Worm (Caenorhabditis elegans) whole organism, L2 larva: ENCODE measurements around the gene srh-63.

Experiments
- ZK546.5 ChIP-seq: sonication (generic microtip); optimal IDR thresholded peaks from 2 replicates; lab custom pipeline; 2017; ENCODE audit warnings: missing biosample characterization, missing genetic modification characterization
- alr-1 ChIP-seq: fragments of 150-350 bp; optimal IDR thresholded peaks from 2 replicates; lab custom pipeline; 2014; ENCODE audit warnings: missing biosample characterization, missing genetic modification characterization
- aly-2 ChIP-seq: fragments of 150-350 bp; optimal IDR thresholded peaks from 2 replicates; lab custom pipeline; 2014; ENCODE audit warnings: missing biosample characterization, missing genetic modification characterization
- ama-1 ChIP-seq: fragments of 150-350 bp; optimal IDR thresholded peaks from 2 replicates; lab custom pipeline; 2018; ENCODE audit warnings: inconsistent platforms
- blmp-1 ChIP-seq: sonication (generic microtip); optimal IDR thresholded peaks from 2 replicates; lab custom pipeline; 2017; ENCODE audit warnings: missing genetic modification characterization, mild to moderate bottlenecking, missing compliant biosample characterization, antibody characterized with exemption, moderate library complexity; ENCODE audit not compliant: insufficient read depth
- ceh-16 ChIP-seq: fragments of 150-350 bp; optimal IDR thresholded peaks from 2 replicates; lab custom pipeline; 2014; ENCODE audit warnings: missing biosample characterization, missing genetic modification characterization
- ceh-82 ChIP-seq: fragments of 150-350 bp; optimal IDR thresholded peaks from 2 replicates; lab custom pipeline; 2014; ENCODE audit warnings: missing biosample characterization, missing genetic modification characterization
- crh-2 ChIP-seq: sonication (generic microtip); optimal IDR thresholded peaks from 2 replicates; lab custom pipeline; 2017; ENCODE audit warnings: missing biosample characterization, missing genetic modification characterization
- dmd-4 ChIP-seq: sonication (generic microtip); optimal IDR thresholded peaks from 2 replicates; lab custom pipeline; 2017; ENCODE audit warnings: missing biosample characterization, missing genetic modification characterization
- egl-27 ChIP-seq: sonication (generic microtip); optimal IDR thresholded peaks from 3 replicates; lab custom pipeline; 2017; ENCODE audit warnings: missing biosample characterization, missing genetic modification reagents, missing genetic modification characterization
- elt-3 ChIP-seq: sonication (generic microtip); optimal IDR thresholded peaks from 2 replicates; lab custom pipeline; 2017; ENCODE audit warnings: missing biosample characterization, missing genetic modification characterization
- fos-1 ChIP-seq: fragments of 150-350 bp; optimal IDR thresholded peaks from 2 replicates; lab custom pipeline; 2014; ENCODE audit warnings: missing biosample characterization, missing genetic modification characterization
- lin-11 ChIP-seq: fragments of 150-350 bp; sonication (generic microtip); optimal IDR thresholded peaks from 2 replicates; lab custom pipeline; 2014; ENCODE audit warnings: missing biosample characterization, missing genetic modification characterization, inconsistent platforms, mixed read lengths
- lin-13 ChIP-seq: fragments of 150-350 bp; optimal IDR thresholded peaks from 2 replicates; lab custom pipeline; 2014; ENCODE audit warnings: missing biosample characterization, missing genetic modification reagents, missing genetic modification characterization
- lin-39 ChIP-seq: fragments of 150-350 bp; optimal IDR thresholded peaks from 2 replicates; lab custom pipeline; 2014; ENCODE audit warnings: missing biosample characterization, missing genetic modification reagents, missing genetic modification characterization
- lsy-2 ChIP-seq, 2 experiments: fragments of 150-350 bp in 1 of 2; sonication (generic microtip) in 1 of 2; optimal IDR thresholded peaks; 2 replicates each; lab custom pipeline; 2014 to 2017; ENCODE audit warnings: missing biosample characterization in 2 of 2, missing genetic modification characterization in 2 of 2
- nhr-10 ChIP-seq: sonication (generic microtip); optimal IDR thresholded peaks from 2 replicates; lab custom pipeline; 2017; ENCODE audit warnings: missing biosample characterization, missing genetic modification characterization
- nhr-11 ChIP-seq: fragments of 150-350 bp; optimal IDR thresholded peaks from 2 replicates; lab custom pipeline; 2014; ENCODE audit warnings: missing biosample characterization, missing genetic modification characterization
- nhr-12 ChIP-seq: fragments of 150-350 bp; optimal IDR thresholded peaks from 2 replicates; lab custom pipeline; 2014; ENCODE audit warnings: missing biosample characterization, missing genetic modification characterization
- nhr-129 ChIP-seq: fragments of 150-350 bp; optimal IDR thresholded peaks from 2 replicates; lab custom pipeline; 2014; ENCODE audit warnings: missing biosample characterization, missing genetic modification characterization
- nhr-21 ChIP-seq: fragments of 150-350 bp; optimal IDR thresholded peaks from 2 replicates; lab custom pipeline; 2014; ENCODE audit warnings: missing biosample characterization, missing genetic modification characterization
- nhr-23 ChIP-seq: fragments of 150-350 bp; optimal IDR thresholded peaks from 2 replicates; lab custom pipeline; 2014; ENCODE audit warnings: missing biosample characterization, missing genetic modification reagents, missing genetic modification characterization
- nhr-25 ChIP-seq: fragments of 150-350 bp; sonication (generic microtip); optimal IDR thresholded peaks from 3 replicates; lab custom pipeline; 2014; ENCODE audit warnings: missing biosample characterization, missing genetic modification characterization
- nhr-6 ChIP-seq: fragments of 150-350 bp; optimal IDR thresholded peaks from 2 replicates; lab custom pipeline; 2014; ENCODE audit warnings: missing biosample characterization, missing genetic modification characterization
- peb-1 ChIP-seq: fragments of 150-350 bp; optimal IDR thresholded peaks from 2 replicates; lab custom pipeline; 2014; ENCODE audit warnings: missing biosample characterization, missing genetic modification characterization
- sem-4 ChIP-seq: fragments of 150-350 bp; optimal IDR thresholded peaks from 2 replicates; lab custom pipeline; 2014; ENCODE audit warnings: missing biosample characterization, missing genetic modification reagents, missing genetic modification characterization
- skn-1 ChIP-seq: sonication (generic microtip); optimal IDR thresholded peaks from 2 replicates; lab custom pipeline; 2017; ENCODE audit warnings: missing biosample characterization, missing genetic modification characterization
- sma-3 ChIP-seq: sonication (generic microtip); optimal IDR thresholded peaks from 2 replicates; lab custom pipeline; 2016; ENCODE audit warnings: missing genetic modification reagents, missing genetic modification characterization, missing compliant biosample characterization
- sma-9 ChIP-seq, 2 experiments: fragments of 150-350 bp in 1 of 2; sonication (generic microtip) in 1 of 2; optimal IDR thresholded peaks; 2 replicates each; lab custom pipeline; 2014 to 2016; ENCODE audit warnings: missing genetic modification characterization in 2 of 2, mild to moderate bottlenecking in 1 of 2, missing biosample characterization in 1 of 2, missing compliant biosample characterization in 1 of 2, missing genetic modification reagents in 1 of 2, moderate library complexity in 1 of 2
- snpc-4 ChIP-seq: fragments of 150-350 bp; optimal IDR thresholded peaks from 2 replicates; lab custom pipeline; 2014; ENCODE audit warnings: missing biosample characterization, missing genetic modification characterization
- unc-39 ChIP-seq: fragments of 150-350 bp; optimal IDR thresholded peaks from 2 replicates; lab custom pipeline; 2014; ENCODE audit warnings: missing biosample characterization, missing genetic modification characterization
- unc-62 ChIP-seq: fragments of 150-350 bp; optimal IDR thresholded peaks from 2 replicates; lab custom pipeline; 2014; ENCODE audit warnings: missing biosample characterization, missing genetic modification reagents, missing genetic modification characterization
- zag-1 ChIP-seq: fragments of 150-350 bp; optimal IDR thresholded peaks from 2 replicates; lab custom pipeline; 2014; ENCODE audit warnings: missing biosample characterization, missing genetic modification characterization
- ztf-1 ChIP-seq: fragments of 200-800 bp; sonication (Bioruptor generic); conservative IDR thresholded peaks from 2 replicates; pipeline ENCODE4 v1.3.6; 2022; ENCODE audit warnings: missing genetic modification characterization, missing compliant biosample characterization

The srh-63 gene

DNA sequence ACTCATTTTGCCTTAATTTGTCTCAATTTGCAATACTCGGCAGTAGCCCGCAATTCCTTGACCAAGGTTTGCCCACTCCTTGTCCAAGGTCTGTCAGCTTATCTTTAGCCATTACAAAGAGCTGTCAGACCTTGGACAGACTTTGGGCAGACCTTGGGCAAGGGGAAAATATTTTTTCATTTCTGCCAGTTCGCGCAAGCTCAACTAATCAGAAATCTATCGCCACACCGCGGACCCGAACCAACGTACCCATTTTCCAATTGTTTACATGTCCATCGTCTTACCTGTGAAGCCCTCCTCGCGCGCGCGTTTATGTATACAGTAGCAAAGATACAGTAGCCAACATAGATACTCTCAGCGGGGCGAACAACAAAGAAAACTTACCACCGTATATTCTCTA lies 8.5 kb upstream of the srh-63 start:
- TF ChIP-seq ztf-1 (no peak), fos-1 (tag; lab: Kevin White, UChicago) (no peak), ceh-16 (no peak), egl-27 (no peak), nhr-6 (tag; lab: Kevin White, UChicago) (no peak), lsy-2 (tag; optimal IDR thresholded peaks at IDR 0.05; lab: Kevin White, UChicago) (no peak), dmd-4 (no peak), aly-2 (no peak), unc-39 (tag; lab: Kevin White, UChicago) (no peak), lin-13 (no peak), sem-4 (tag; lab: Kevin White, UChicago) (no peak), lin-11 (tag; lab: Kevin White, UChicago) (no peak), peb-1 (tag; lab: Kevin White, UChicago) (no peak), nhr-12 (tag; lab: Kevin White, UChicago) (no peak)

DNA sequence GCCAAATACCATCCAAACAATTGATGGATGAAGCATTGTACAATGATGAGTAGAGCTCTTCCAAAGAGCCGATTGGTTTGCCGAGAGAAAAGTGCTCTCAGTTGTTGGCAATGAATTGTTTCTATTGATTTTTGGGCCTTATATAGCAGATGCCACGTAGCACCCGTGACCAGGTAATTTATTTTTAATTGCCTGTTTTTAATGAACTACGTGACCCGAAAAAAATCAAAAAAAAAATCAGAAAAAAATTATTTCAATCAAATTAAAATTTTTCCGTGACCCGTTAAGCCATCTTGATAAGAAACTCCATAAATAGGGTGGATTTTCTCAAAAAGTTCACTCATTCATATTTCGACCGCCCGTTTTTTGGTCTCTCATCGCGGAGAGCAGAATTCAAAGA lies 4.2 kb upstream of the srh-63 start, which contains the start of the genes Y57G11A.2 and T27E7.1:
Y57G11A.2 (minus strand) TSS at position 101 of the 400 bp plus-strand sequence.
T27E7.1 (plus strand) TSS at position 337 of the 400 bp plus-strand sequence.
- TF ChIP-seq blmp-1 (tag; lab: Kevin White, UChicago) (no peak), crh-2 (tag; lab: Kevin White, UChicago) (no peak), ceh-16 (no peak), nhr-25 (no peak), lin-39 (tag; lab: Kevin White, UChicago) (no peak), ama-1 (lab: Kevin White, UChicago) (no peak), lin-13 (no peak), sma-9 (GFP tag; optimal IDR thresholded peaks at IDR 0.05; lab: Kevin White, UChicago) (no peak), sma-9 (tag; optimal IDR thresholded peaks at IDR 0.05; lab: Kevin White, UChicago) (no peak)

DNA sequence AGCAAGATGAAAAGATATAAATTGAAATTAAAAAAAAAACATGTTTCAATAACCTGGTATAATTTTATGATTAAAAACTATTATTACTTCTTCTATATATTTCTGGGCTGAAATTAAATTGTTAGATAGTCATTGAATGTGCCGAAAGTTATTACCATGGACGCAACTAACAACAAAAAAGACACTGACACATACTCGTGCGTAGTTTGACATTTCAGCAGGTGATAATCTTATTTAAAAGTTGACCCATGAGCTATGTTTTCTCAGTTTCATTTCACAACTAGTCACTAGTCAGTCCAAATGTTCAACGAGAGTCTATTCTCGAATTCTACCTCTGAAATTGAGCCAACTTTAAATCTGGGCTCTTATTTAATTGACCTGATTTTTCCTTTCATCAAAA lies 5.0 kb downstream of the srh-63 start, which contains the start of gene T27E7.3:
T27E7.3 (plus strand) TSS at position 301 of the 400 bp plus-strand sequence.
- TF ChIP-seq dmd-4 = no peak
- TF ChIP-seq fos-1 (tag; lab: Kevin White, UChicago) = no peak

- TF ChIP-seq ZK546.5 = no peak
- TF ChIP-seq nhr-25 = no peak
- TF ChIP-seq lsy-2 (tag; optimal IDR thresholded peaks at IDR 0.05; lab: Kevin White, UChicago) = no peak
- TF ChIP-seq ceh-82 (tag; lab: Kevin White, UChicago) = no peak
- TF ChIP-seq nhr-12 (tag; lab: Kevin White, UChicago) = no peak
- no peak for TF ChIP-seq alr-1 (tag; lab: Kevin White, UChicago)
- no peak for TF ChIP-seq nhr-10 (tag; lab: Kevin White, UChicago)
- TF ChIP-seq zag-1 = no peak
- TF ChIP-seq nhr-11 (tag; lab: Kevin White, UChicago) = no peak
- no peak for TF ChIP-seq fos-1 (tag; lab: Kevin White, UChicago)
- TF ChIP-seq snpc-4 (tag; lab: Kevin White, UChicago) = no peak
- TF ChIP-seq ztf-1 = no peak
- TF ChIP-seq skn-1 (tag; lab: Kevin White, UChicago) = no peak
- no peak for TF ChIP-seq lin-13
- TF ChIP-seq nhr-129 (tag; lab: Kevin White, UChicago) = no peak
- TF ChIP-seq sma-3 = no peak
- no peak for TF ChIP-seq nhr-21 (tag; lab: Kevin White, UChicago)
- no peak for TF ChIP-seq nhr-6 (tag; lab: Kevin White, UChicago)
- TF ChIP-seq egl-27 = no peak
Observed at ce11 chrIV:14530031-14530430, 6.4 kb downstream of the srh-63 start.

ce11 chrIV:14532366-14532765 lies 8.7 kb downstream of the srh-63 start:
- TF ChIP-seq lin-13 (no peak), nhr-129 (tag; lab: Kevin White, UChicago) (peak; percentile 13)

DNA sequence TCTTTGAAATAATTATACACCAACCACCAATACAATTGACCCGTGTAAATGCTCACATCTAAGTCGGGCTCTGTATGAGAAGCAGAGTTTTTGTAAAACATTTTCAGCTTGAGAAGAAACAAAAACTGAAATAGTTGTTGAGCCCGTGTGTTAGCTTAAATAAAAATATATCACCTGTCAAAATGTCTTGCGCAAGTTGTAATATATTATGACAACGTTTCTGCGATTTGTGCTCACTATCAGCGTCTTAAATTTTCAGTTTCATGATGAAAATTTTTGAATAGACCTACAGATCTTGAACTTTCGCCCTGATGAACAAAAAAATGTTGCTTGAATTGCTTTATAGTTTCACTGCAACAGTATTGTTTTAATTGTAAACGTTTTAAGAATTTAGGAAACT lies 11.3 kb downstream of the srh-63 start, which contains the start of gene T27E7.4:
T27E7.4 (minus strand) TSS at position 101 of the 400 bp plus-strand sequence.
- TF ChIP-seq nhr-10 (tag; lab: Kevin White, UChicago) (no peak), sma-3 (no peak), dmd-4 (no peak), sma-9 (GFP tag; optimal IDR thresholded peaks at IDR 0.05; lab: Kevin White, UChicago) (no peak), sma-9 (tag; optimal IDR thresholded peaks at IDR 0.05; lab: Kevin White, UChicago) (no peak), nhr-23 (tag; lab: Kevin White, UChicago) (no peak), elt-3 (tag; lab: Kevin White, UChicago) (no peak), nhr-12 (tag; lab: Kevin White, UChicago) (no peak), peb-1 (tag; lab: Kevin White, UChicago) (no peak), unc-62 (GFP tag; lab: Kevin White, UChicago) (no peak), unc-39 (tag; lab: Kevin White, UChicago) (no peak), zag-1 (no peak)
- TF ChIP-seq, all 48 proteins: peak for 0
